Worm (Caenorhabditis elegans) whole organism, late embryonic: Measurements from ENCODE around the gene msp-31.
"Not testable (repeated sequence)": the region's sequence is repeated elsewhere in the genome, so short reads cannot be mapped to it uniquely, and the experiment has no call there.

Experiments used
- ceh-45 ChIP-seq: fragments of 200-800 bp; sonication (Bioruptor generic); IDR thresholded peaks from 2 replicates; pipeline ENCODE4 v1.3.6; 2022; ENCODE audit warnings: missing genetic modification reagents, missing genetic modification characterization, missing compliant biosample characterization
- elt-2 ChIP-seq: sonication (generic microtip); optimal IDR thresholded peaks from 2 replicates; lab custom pipeline; 2016; ENCODE audit warnings: missing genetic modification reagents, missing genetic modification characterization, missing compliant biosample characterization
- elt-4 ChIP-seq: sonication (generic microtip); optimal IDR thresholded peaks from 2 replicates; lab custom pipeline; 2016; ENCODE audit warnings: missing genetic modification characterization, missing compliant biosample characterization
- hlh-6 ChIP-seq: sonication (generic microtip); optimal IDR thresholded peaks from 2 replicates; lab custom pipeline; 2016; ENCODE audit warnings: missing genotype, missing genetic modification characterization, missing compliant biosample characterization
- lim-6 ChIP-seq: sonication (generic microtip); optimal IDR thresholded peaks from 2 replicates; lab custom pipeline; 2016; ENCODE audit warnings: missing genetic modification characterization, missing compliant biosample characterization
- odd-2 ChIP-seq: sonication (generic microtip); optimal IDR thresholded peaks from 2 replicates; lab custom pipeline; 2017; ENCODE audit warnings: antibody characterized with exemption, mild to moderate bottlenecking, missing genetic modification characterization, missing compliant biosample characterization
- pha-4 ChIP-seq: fragments of 150-350 bp; optimal IDR thresholded peaks from 2 replicates; lab custom pipeline; 2018; ENCODE audit warnings: missing biosample characterization, missing genetic modification reagents, missing genetic modification characterization
- pqm-1 ChIP-seq: sonication (generic microtip); optimal IDR thresholded peaks from 2 replicates; lab custom pipeline; 2016; ENCODE audit warnings: missing genetic modification characterization, missing compliant biosample characterization

ce11 chrII:4898529-4898928, 17.8 kb downstream of the msp-31 start, which contains the start of gene msp-32:
- TF ChIP-seq hlh-6 (tag; lab: Kevin White, UChicago); lim-6 (tag; lab: Kevin White, UChicago); odd-2 (tag; lab: Kevin White, UChicago); elt-4 (tag; lab: Kevin White, UChicago); ceh-45; elt-2; pqm-1 (tag; lab: Kevin White, UChicago); pha-4 (tag; lab: Kevin White, UChicago): not testable (repeated sequence)
